Fruit fly (Drosophila melanogaster) whole organism, embryonic: ENCODE data around the gene CtsF.

ENCODE experiments used
- Bgb ChIP-seq: fragments of 200-800 bp; sonication (Bioruptor generic); IDR thresholded peaks from 2 replicates; pipeline ENCODE4 v1.3.6; 2022; ENCODE audit warnings: missing biosample characterization, missing genetic modification characterization; ENCODE audit not compliant: partially characterized antibody
- CG10462 ChIP-seq: fragments of 200-800 bp; sonication (Bioruptor generic); optimal IDR thresholded peaks from 2 replicates; lab custom pipeline; 2016; ENCODE audit warnings: missing biosample characterization, missing genetic modification characterization
- CG12299 ChIP-seq: fragments of 200-800 bp; sonication (Bioruptor generic); optimal IDR thresholded peaks from 2 replicates; lab custom pipeline; 2018; ENCODE audit warnings: missing biosample characterization, mild to moderate bottlenecking, missing genetic modification characterization
- CG12391 ChIP-seq: fragments of 200-800 bp; sonication (Bioruptor generic); optimal IDR thresholded peaks from 3 replicates; lab custom pipeline; 2018; ENCODE audit warnings: missing biosample characterization, mild to moderate bottlenecking, missing genetic modification characterization, moderate library complexity
- CG14710 ChIP-seq: fragments of 200-800 bp; sonication (Bioruptor generic); optimal IDR thresholded peaks from 3 replicates; lab custom pipeline; 2019; ENCODE audit warnings: missing biosample characterization, mild to moderate bottlenecking, missing genetic modification characterization, moderate library complexity
- CG16813 ChIP-seq: fragments of 200-800 bp; sonication (Bioruptor generic); IDR thresholded peaks from 3 replicates; pipeline ENCODE4 v1.3.6; 2022; ENCODE audit warnings: missing biosample characterization, missing genetic modification characterization; ENCODE audit not compliant: partially characterized antibody
- CG1792 ChIP-seq: fragments of 200-800 bp; sonication (Bioruptor generic); optimal IDR thresholded peaks from 2 replicates; lab custom pipeline; 2016; ENCODE audit warnings: missing biosample characterization, missing genetic modification characterization
- CG18476 ChIP-seq: fragments of 200-800 bp; sonication (Bioruptor generic); optimal IDR thresholded peaks from 2 replicates; lab custom pipeline; 2016; ENCODE audit warnings: missing biosample characterization, mild to moderate bottlenecking, missing genetic modification characterization
- CG2120 ChIP-seq: fragments of 200-800 bp; sonication (Bioruptor generic); optimal IDR thresholded peaks from 3 replicates; lab custom pipeline; 2016; ENCODE audit warnings: missing biosample characterization, missing genetic modification characterization
- CG2199 ChIP-seq: fragments of 200-800 bp; sonication (Bioruptor generic); IDR thresholded peaks from 3 replicates; pipeline ENCODE4 v1.3.6; 2022; ENCODE audit warnings: missing biosample characterization, missing genetic modification characterization
- CG3163 ChIP-seq: fragments of 200-800 bp; sonication (Bioruptor generic); optimal IDR thresholded peaks from 3 replicates; lab custom pipeline; 2016; ENCODE audit warnings: missing biosample characterization, missing genetic modification characterization
- CG34376 ChIP-seq: fragments of 200-800 bp; sonication (Bioruptor generic); optimal IDR thresholded peaks from 2 replicates; lab custom pipeline; 2018; ENCODE audit warnings: missing biosample characterization, mild to moderate bottlenecking, missing genetic modification characterization
- CG34422 ChIP-seq: fragments of 200-800 bp; sonication (Bioruptor generic); IDR thresholded peaks from 3 replicates; pipeline ENCODE4 v1.3.6; 2022; ENCODE audit warnings: missing biosample characterization, missing genetic modification characterization
- CG5245 ChIP-seq: fragments of 200-800 bp; sonication (Bioruptor generic); optimal IDR thresholded peaks from 3 replicates; lab custom pipeline; 2016; ENCODE audit warnings: missing biosample characterization, missing genetic modification characterization
- CG6175 ChIP-seq: fragments of 200-800 bp; sonication (Bioruptor generic); IDR thresholded peaks from 3 replicates; pipeline ENCODE4 v1.3.6; 2022; ENCODE audit warnings: missing biosample characterization, missing genetic modification characterization
- CG9215 ChIP-seq: fragments of 200-800 bp; sonication (Bioruptor generic); IDR thresholded peaks from 2 replicates; pipeline ENCODE4 v1.3.6; 2022; ENCODE audit warnings: missing biosample characterization, missing genetic modification characterization
- CG9797 ChIP-seq: fragments of 200-800 bp; sonication (Bioruptor generic); optimal IDR thresholded peaks from 3 replicates; lab custom pipeline; 2018; ENCODE audit warnings: missing biosample characterization, mild to moderate bottlenecking, missing genetic modification characterization
- CG9932 ChIP-seq: fragments of 200-800 bp; sonication (Bioruptor generic); IDR thresholded peaks from 2 replicates; pipeline ENCODE4 v1.3.6; 2022; ENCODE audit warnings: missing biosample characterization, missing genetic modification characterization
- CkIIα-i1 ChIP-seq: fragments of 200-800 bp; sonication (Bioruptor generic); IDR thresholded peaks from 2 replicates; pipeline ENCODE4 v1.3.6; 2022; ENCODE audit warnings: missing biosample characterization, missing genetic modification characterization
- Ets97D ChIP-seq: fragments of 200-800 bp; sonication (Bioruptor generic); optimal IDR thresholded peaks from 3 replicates; lab custom pipeline; 2016; ENCODE audit warnings: missing biosample characterization, missing genetic modification characterization
- H15 ChIP-seq: fragments of 200-800 bp; sonication (Bioruptor generic); IDR thresholded peaks from 3 replicates; pipeline ENCODE4 v1.3.6; 2022; ENCODE audit warnings: missing biosample characterization, missing genetic modification characterization
- H2.0 ChIP-seq: fragments of 200-800 bp; sonication (Bioruptor generic); IDR thresholded peaks from 2 replicates; pipeline ENCODE4 v1.3.6; 2022; ENCODE audit warnings: missing biosample characterization, missing genetic modification characterization
- HLH4C ChIP-seq: fragments of 200-800 bp; sonication (Bioruptor generic); IDR thresholded peaks from 3 replicates; pipeline ENCODE4 v1.3.6; 2022; ENCODE audit warnings: missing biosample characterization, missing genetic modification characterization; ENCODE audit not compliant: partially characterized antibody
- Lhr ChIP-seq: fragments of 200-800 bp; sonication (Bioruptor generic); optimal IDR thresholded peaks from 3 replicates; lab custom pipeline; 2017; ENCODE audit warnings: mild to moderate bottlenecking, missing biosample characterization, missing genetic modification reagents, missing genetic modification characterization
- Lim3 ChIP-seq: fragments of 200-800 bp; sonication (Bioruptor generic); IDR thresholded peaks from 2 replicates; pipeline ENCODE4 v1.3.6; 2022; ENCODE audit warnings: missing biosample characterization, missing genetic modification characterization
- Max ChIP-seq: fragments of 200-800 bp; sonication (Bioruptor generic); optimal IDR thresholded peaks from 2 replicates; lab custom pipeline; 2016; ENCODE audit warnings: missing biosample characterization, mild to moderate bottlenecking, missing genetic modification characterization
- NC2α ChIP-seq: fragments of 200-800 bp; sonication (Bioruptor generic); optimal IDR thresholded peaks from 2 replicates; lab custom pipeline; 2016; ENCODE audit warnings: missing biosample characterization, missing genetic modification characterization
- Nf-YB ChIP-seq: fragments of 200-800 bp; sonication (Bioruptor generic); optimal IDR thresholded peaks from 3 replicates; lab custom pipeline; 2019; ENCODE audit warnings: missing biosample characterization, mild to moderate bottlenecking, missing genetic modification characterization, moderate library complexity
- Trl ChIP-seq, 3 experiments: fragments of >200 bp in 2 of 3; fragments of 200-800 bp in 1 of 3; sonication (Bioruptor generic) in 1 of 3; optimal IDR thresholded peaks; 2 replicates in 1 of 3; 3 replicates in 2 of 3; lab custom pipeline; 2016 to 2017; ENCODE audit warnings: missing biosample characterization in 1 of 3, missing genetic modification characterization in 1 of 3
- Usf ChIP-seq: fragments of 200-800 bp; sonication (Bioruptor generic); optimal IDR thresholded peaks from 2 replicates; lab custom pipeline; 2017; ENCODE audit warnings: missing genotype, missing biosample characterization, missing genetic modification characterization
- amos ChIP-seq: fragments of 200-800 bp; sonication (Bioruptor generic); IDR thresholded peaks from 2 replicates; pipeline ENCODE4 v1.3.6; 2022; ENCODE audit warnings: missing biosample characterization, missing genetic modification characterization; ENCODE audit not compliant: partially characterized antibody
- ap ChIP-seq: fragments of 200-800 bp; sonication (Bioruptor generic); IDR thresholded peaks from 2 replicates; pipeline ENCODE4 v1.3.6; 2022; ENCODE audit warnings: missing biosample characterization, missing genetic modification characterization
- az2 ChIP-seq: fragments of 200-800 bp; sonication (Bioruptor generic); optimal IDR thresholded peaks from 3 replicates; lab custom pipeline; 2016; ENCODE audit warnings: missing biosample characterization, missing genetic modification characterization
- bbx ChIP-seq: fragments of 200-800 bp; sonication (Bioruptor generic); IDR thresholded peaks from 2 replicates; pipeline ENCODE4 v1.3.6; 2022; ENCODE audit warnings: missing biosample characterization, missing genetic modification characterization; ENCODE audit not compliant: partially characterized antibody
- dan ChIP-seq: fragments of 200-800 bp; sonication (Bioruptor generic); IDR thresholded peaks from 2 replicates; pipeline ENCODE4 v1.3.6; 2022; ENCODE audit warnings: missing biosample characterization, missing genetic modification characterization
- dm ChIP-seq: fragments of 200-800 bp; sonication (Bioruptor generic); optimal IDR thresholded peaks from 3 replicates; lab custom pipeline; 2016; ENCODE audit warnings: missing biosample characterization, missing genetic modification characterization
- dysf ChIP-seq: fragments of 200-800 bp; sonication (Bioruptor generic); IDR thresholded peaks from 3 replicates; pipeline ENCODE4 v1.3.6; 2022; ENCODE audit warnings: missing biosample characterization, missing genetic modification characterization
- ems ChIP-seq: fragments of 200-800 bp; sonication (Bioruptor generic); optimal IDR thresholded peaks from 3 replicates; lab custom pipeline; 2016; ENCODE audit warnings: missing biosample characterization, missing genetic modification characterization
- esg ChIP-seq: fragments of 200-800 bp; sonication (Bioruptor generic); conservative IDR thresholded peaks from 2 replicates; pipeline ENCODE4 v1.3.6; 2022; ENCODE audit warnings: missing biosample characterization, missing genetic modification characterization
- fd3F ChIP-seq: fragments of 200-800 bp; sonication (Bioruptor generic); optimal IDR thresholded peaks from 2 replicates; lab custom pipeline; 2018; ENCODE audit warnings: missing biosample characterization, mild to moderate bottlenecking, missing genetic modification characterization, moderate library complexity
- her ChIP-seq: fragments of 200-800 bp; sonication (Bioruptor generic); optimal IDR thresholded peaks from 2 replicates; lab custom pipeline; 2016; ENCODE audit warnings: missing biosample characterization, missing genetic modification characterization
- mam ChIP-seq: fragments of 200-800 bp; sonication (Bioruptor generic); optimal IDR thresholded peaks from 3 replicates; lab custom pipeline; 2016; ENCODE audit warnings: missing biosample characterization, missing genetic modification characterization
- pfk ChIP-seq: fragments of 200-800 bp; sonication (Bioruptor generic); optimal IDR thresholded peaks from 2 replicates; lab custom pipeline; 2018; ENCODE audit warnings: missing biosample characterization, mild to moderate bottlenecking, missing genetic modification characterization, moderate library complexity
- pita ChIP-seq: fragments of 200-800 bp; sonication (Bioruptor generic); optimal IDR thresholded peaks from 2 replicates; lab custom pipeline; 2017; ENCODE audit warnings: missing biosample characterization, mild to moderate bottlenecking, missing genetic modification characterization
- run ChIP-seq: fragments of 200-800 bp; sonication (Bioruptor generic); optimal IDR thresholded peaks from 3 replicates; lab custom pipeline; 2018; ENCODE audit warnings: missing biosample characterization, mild to moderate bottlenecking, missing genetic modification characterization
- slp2 ChIP-seq: fragments of 200-800 bp; sonication (Bioruptor generic); optimal IDR thresholded peaks from 2 replicates; lab custom pipeline; 2016; ENCODE audit warnings: missing biosample characterization, missing genetic modification characterization
- sna ChIP-seq: fragments of 200-800 bp; sonication (Bioruptor generic); IDR thresholded peaks from 2 replicates; pipeline ENCODE4 v1.3.6; 2022; ENCODE audit warnings: missing biosample characterization, missing genetic modification characterization; ENCODE audit not compliant: partially characterized antibody
- trh ChIP-seq: fragments of 200-800 bp; sonication (Bioruptor generic); optimal IDR thresholded peaks from 2 replicates; lab custom pipeline; 2016; ENCODE audit warnings: missing biosample characterization, missing genetic modification characterization
- wek ChIP-seq: fragments of 200-800 bp; sonication (Bioruptor generic); optimal IDR thresholded peaks from 3 replicates; lab custom pipeline; 2018; ENCODE audit warnings: missing biosample characterization, mild to moderate bottlenecking, missing genetic modification characterization, moderate library complexity

Gene CtsF

DNA sequence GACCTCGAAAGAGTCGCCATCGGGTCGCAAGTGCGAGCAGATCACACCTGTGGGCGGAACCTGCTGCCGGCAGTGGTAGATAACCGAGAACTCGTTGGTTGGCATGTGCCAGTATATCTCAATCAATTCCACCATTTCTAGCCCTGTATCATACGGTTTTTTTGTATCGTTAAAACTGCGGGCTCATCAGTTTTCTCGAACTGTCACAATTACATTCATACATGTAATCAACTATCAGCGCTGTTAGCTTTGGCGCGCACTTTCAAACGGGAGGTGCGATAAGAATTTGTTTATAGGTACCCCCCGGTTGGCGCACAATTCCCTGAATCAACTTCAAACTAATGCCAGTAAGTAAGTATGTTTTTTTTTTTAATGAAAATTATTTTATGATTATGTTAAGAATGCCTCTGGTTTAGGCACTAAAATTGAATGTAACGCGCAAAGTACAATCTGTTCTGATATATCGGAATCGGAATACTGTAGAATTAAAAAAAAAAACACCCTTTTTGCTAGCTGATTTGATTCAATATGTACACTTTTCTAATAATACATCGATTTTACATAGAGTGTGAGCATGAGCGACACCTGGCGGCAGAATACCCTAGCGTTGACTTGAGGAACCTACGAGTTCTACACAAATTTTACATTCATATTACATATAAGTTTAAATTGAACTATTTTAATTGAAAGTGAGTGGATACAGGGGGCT, 47.2 kb upstream of the CtsF start (continued):
- no peak for TF ChIP-seq CG12299 (tag; lab: Kevin White, UChicago)
- no peak for TF ChIP-seq CkIIα-i1 (GFP tag; lab: Robert Waterston, UW)
- peak; percentile 69 for TF ChIP-seq CG5245 (GFP tag; lab: Kevin White, UChicago)
- TF ChIP-seq dm (GFP tag; lab: Kevin White, UChicago) = no peak
- TF ChIP-seq dan (GFP tag; lab: Robert Waterston, UW) = no peak
- peak; percentile 70 for TF ChIP-seq CG34422 (GFP tag; lab: Robert Waterston, UW)
- peak; percentile 60; the same call in 2 of the 3 replicates for TF ChIP-seq H15 (GFP tag; lab: Robert Waterston, UW)
- peak; percentile 54 for TF ChIP-seq mam (GFP tag; lab: Kevin White, UChicago)
- TF ChIP-seq Ets97D = peak; percentile 28
- TF ChIP-seq CG2120 (GFP tag; lab: Kevin White, UChicago) = peak; percentile 68
- peak; percentile 70 for TF ChIP-seq az2
- TF ChIP-seq pfk (GFP tag; lab: Kevin White, UChicago) = no peak
- peak; percentile 55 for TF ChIP-seq H2.0
- TF ChIP-seq CG1792 (GFP tag; lab: Kevin White, UChicago) = no peak
- no peak for TF ChIP-seq Usf (GFP tag; lab: Kevin White, UChicago)
- no peak for TF ChIP-seq CG9215 (GFP tag; lab: Robert Waterston, UW)
- no peak for TF ChIP-seq sna (GFP tag; lab: Robert Waterston, UW)
- TF ChIP-seq CG34376 = no peak
- peak; percentile 85 for TF ChIP-seq Bgb (GFP tag; lab: Robert Waterston, UW)
- no peak for TF ChIP-seq wek (GFP tag; lab: Kevin White, UChicago)
- peak; percentile 48 for TF ChIP-seq fd3F (GFP tag; lab: Kevin White, UChicago)
- no peak for TF ChIP-seq Trl (optimal IDR thresholded peaks at IDR 0.05; lab: Kevin White, UChicago)
- TF ChIP-seq Trl (GFP tag; optimal IDR thresholded peaks at IDR 0.05; lab: Kevin White, UChicago) = peak; percentile 55
- no peak for TF ChIP-seq her
- TF ChIP-seq CG14710 (tag; lab: Kevin White, UChicago) = peak; percentile 44
- TF ChIP-seq HLH4C = peak; percentile 45; the same call in 1 of the 3 replicates
- TF ChIP-seq ap = no peak
- TF ChIP-seq trh (GFP tag; lab: Kevin White, UChicago) = peak; percentile 44
- peak; percentile 9 for TF ChIP-seq Max (GFP tag; lab: Kevin White, UChicago)
- peak; percentile 14 for TF ChIP-seq CG18476
- TF ChIP-seq run = no peak
- no peak for TF ChIP-seq ems
- TF ChIP-seq NC2α = peak; percentile 11
- peak; percentile 26 for TF ChIP-seq CG12391 (tag; lab: Kevin White, UChicago)
- TF ChIP-seq CG9932 = peak; percentile 81
- no peak for TF ChIP-seq CG6175 (GFP tag; lab: Robert Waterston, UW)
- TF ChIP-seq CG16813 (GFP tag; lab: Robert Waterston, UW) = peak; percentile 67
- TF ChIP-seq Lim3 (GFP tag; lab: Robert Waterston, UW) = no peak
- peak; percentile 81 for TF ChIP-seq Lhr (GFP tag; lab: Kevin White, UChicago)
- TF ChIP-seq CG9797 = no peak
- peak; percentile 80 for TF ChIP-seq amos (GFP tag; lab: Robert Waterston, UW)
- TF ChIP-seq Nf-YB = no peak
- TF ChIP-seq slp2 (GFP tag; lab: Kevin White, UChicago) = peak; percentile 44
- TF ChIP-seq pita (GFP tag; lab: Kevin White, UChicago) = peak; percentile 49
- TF ChIP-seq CG10462 (GFP tag; lab: Kevin White, UChicago) = no peak
- peak; percentile 56; the same call in 2 of the 3 replicates for TF ChIP-seq dysf (GFP tag; lab: Robert Waterston, UW)
- TF ChIP-seq CG3163 (GFP tag; lab: Kevin White, UChicago) = peak; percentile 30
- TF ChIP-seq CG2199 (GFP tag; lab: Robert Waterston, UW) = peak; percentile 81; the same call in 2 of the 3 replicates
- TF ChIP-seq esg = no peak
- TF ChIP-seq bbx (GFP tag; lab: Robert Waterston, UW) = peak; percentile 47
